Fruit fly (Drosophila melanogaster) whole organism, embryonic: ENCODE measurements around the gene CG13384.

ENCODE experiments used
- CG10321 ChIP-seq: fragments of 200-800 bp; sonication (Bioruptor generic); IDR thresholded peaks from 2 replicates; pipeline ENCODE4 v1.3.6; 2022; ENCODE audit warnings: missing biosample characterization, missing genetic modification characterization
- CG10959 ChIP-seq: fragments of 200-800 bp; sonication (Bioruptor generic); IDR thresholded peaks from 2 replicates; pipeline ENCODE4 v1.3.6; 2022; ENCODE audit warnings: missing biosample characterization, missing genetic modification characterization
- CG10979 ChIP-seq: fragments of 200-800 bp; sonication (Bioruptor generic); optimal IDR thresholded peaks from 2 replicates; lab custom pipeline; 2018; ENCODE audit warnings: missing biosample characterization, mild to moderate bottlenecking, missing genetic modification characterization, moderate library complexity
- CG13287 ChIP-seq: fragments of 200-800 bp; sonication (Bioruptor generic); IDR thresholded peaks from 2 replicates; pipeline ENCODE4 v1.3.6; 2022; ENCODE audit warnings: missing biosample characterization, missing genetic modification characterization; ENCODE audit not compliant: partially characterized antibody
- CG13624 ChIP-seq: fragments of 200-800 bp; sonication (Bioruptor generic); optimal IDR thresholded peaks from 2 replicates; lab custom pipeline; 2016; ENCODE audit warnings: missing biosample characterization, missing genetic modification characterization
- CG15269 ChIP-seq: fragments of 200-800 bp; sonication (Bioruptor generic); optimal IDR thresholded peaks from 2 replicates; lab custom pipeline; 2018; ENCODE audit warnings: missing biosample characterization, mild to moderate bottlenecking, missing genetic modification characterization, moderate library complexity
- CG1647 ChIP-seq: fragments of 200-800 bp; sonication (Bioruptor generic); optimal IDR thresholded peaks from 3 replicates; lab custom pipeline; 2016; ENCODE audit warnings: missing biosample characterization, missing genetic modification characterization
- CG17612 ChIP-seq: fragments of 200-800 bp; sonication (Bioruptor generic); IDR thresholded peaks from 2 replicates; pipeline ENCODE4 v1.3.6; 2022; ENCODE audit warnings: missing biosample characterization, missing genetic modification characterization
- CG1792 ChIP-seq: fragments of 200-800 bp; sonication (Bioruptor generic); optimal IDR thresholded peaks from 2 replicates; lab custom pipeline; 2016; ENCODE audit warnings: missing biosample characterization, missing genetic modification characterization
- CG18011 ChIP-seq: fragments of 200-800 bp; sonication (Bioruptor generic); optimal IDR thresholded peaks from 2 replicates; lab custom pipeline; 2017; ENCODE audit warnings: missing biosample characterization, missing genetic modification characterization, mild to moderate bottlenecking, moderate library complexity, missing genotype
- CG18764 ChIP-seq: fragments of 200-800 bp; sonication (Bioruptor generic); optimal IDR thresholded peaks from 3 replicates; lab custom pipeline; 2016; ENCODE audit warnings: missing biosample characterization, missing genetic modification characterization
- CG2875 ChIP-seq: fragments of 200-800 bp; sonication (Bioruptor generic); optimal IDR thresholded peaks from 2 replicates; lab custom pipeline; 2017; ENCODE audit warnings: missing biosample characterization, mild to moderate bottlenecking, missing genetic modification characterization, missing genetic modification reagents
- CG32532 ChIP-seq: fragments of 200-800 bp; sonication (Bioruptor generic); IDR thresholded peaks from 2 replicates; pipeline ENCODE4 v1.3.6; 2022; ENCODE audit warnings: missing biosample characterization, missing genetic modification characterization
- CG3281 ChIP-seq: fragments of 200-800 bp; sonication (Bioruptor generic); optimal IDR thresholded peaks from 3 replicates; lab custom pipeline; 2017; ENCODE audit warnings: missing biosample characterization, mild to moderate bottlenecking, missing genetic modification characterization
- CG4360 ChIP-seq: fragments of 200-800 bp; sonication (Bioruptor generic); IDR thresholded peaks from 2 replicates; pipeline ENCODE4 v1.3.6; 2022; ENCODE audit warnings: missing biosample characterization, missing genetic modification characterization
- CG6654 ChIP-seq: fragments of 200-800 bp; sonication (Bioruptor generic); optimal IDR thresholded peaks from 2 replicates; lab custom pipeline; 2017; ENCODE audit warnings: missing biosample characterization, mild to moderate bottlenecking, missing genetic modification characterization
- CG6689 ChIP-seq: fragments of 200-800 bp; sonication (Bioruptor generic); IDR thresholded peaks from 2 replicates; pipeline ENCODE4 v1.3.6; 2022; ENCODE audit warnings: missing biosample characterization, missing genetic modification characterization
- CG8388 ChIP-seq: fragments of 200-800 bp; sonication (Bioruptor generic); optimal IDR thresholded peaks from 2 replicates; lab custom pipeline; 2019; ENCODE audit warnings: missing biosample characterization, mild to moderate bottlenecking, missing genetic modification characterization, moderate library complexity
- CG9437 ChIP-seq: fragments of 200-800 bp; sonication (Bioruptor generic); optimal IDR thresholded peaks from 2 replicates; lab custom pipeline; 2018; ENCODE audit warnings: missing biosample characterization, mild to moderate bottlenecking, missing genetic modification characterization
- Camta ChIP-seq: fragments of 200-800 bp; sonication (Bioruptor generic); optimal IDR thresholded peaks from 2 replicates; lab custom pipeline; 2016; ENCODE audit warnings: missing biosample characterization, missing genetic modification characterization
- D ChIP-seq, 2 experiments: fragments of 200-800 bp in 1 of 2; fragments of >200 bp in 1 of 2; sonication (Bioruptor generic) in 1 of 2; optimal IDR thresholded peaks; 2 replicates in 1 of 2; 3 replicates in 1 of 2; lab custom pipeline; 2017; ENCODE audit warnings: mild to moderate bottlenecking in 1 of 2, missing biosample characterization in 1 of 2, missing genetic modification characterization in 1 of 2, missing genetic modification reagents in 1 of 2
- D19A ChIP-seq: fragments of 200-800 bp; optimal IDR thresholded peaks from 3 replicates; lab custom pipeline; 2019; ENCODE audit warnings: missing biosample characterization, mild to moderate bottlenecking, missing genetic modification characterization, moderate library complexity
- Dad ChIP-seq: fragments of 200-800 bp; sonication (Bioruptor generic); optimal IDR thresholded peaks from 3 replicates; lab custom pipeline; 2016; ENCODE audit warnings: missing biosample characterization, missing genetic modification characterization
- Dfd ChIP-seq, 2 experiments: fragments of >200 bp; optimal IDR thresholded peaks; 2 replicates each; lab custom pipeline; 2017; ENCODE audit warnings: missing biosample characterization in 2 of 2, missing genetic modification characterization in 2 of 2
- GATAe ChIP-seq: fragments of 200-800 bp; sonication (Bioruptor generic); conservative IDR thresholded peaks from 2 replicates; pipeline ENCODE4 v1.3.6; 2022; ENCODE audit warnings: missing biosample characterization, missing genetic modification characterization
- Gug ChIP-seq: fragments of 200-800 bp; sonication (Bioruptor generic); IDR thresholded peaks from 4 replicates; pipeline ENCODE4 v1.3.6; 2022; ENCODE audit warnings: missing biosample characterization, missing genetic modification characterization
- H2.0 ChIP-seq: fragments of 200-800 bp; sonication (Bioruptor generic); IDR thresholded peaks from 2 replicates; pipeline ENCODE4 v1.3.6; 2022; ENCODE audit warnings: missing biosample characterization, missing genetic modification characterization
- Mad ChIP-seq: fragments of 200-800 bp; sonication (Bioruptor generic); optimal IDR thresholded peaks from 2 replicates; lab custom pipeline; 2016; ENCODE audit warnings: missing biosample characterization, missing genetic modification characterization
- Nf-YA ChIP-seq: fragments of 200-800 bp; sonication (Bioruptor generic); IDR thresholded peaks from 2 replicates; pipeline ENCODE4 v1.3.6; 2022; ENCODE audit warnings: missing biosample characterization, missing genetic modification characterization
- Nf-YB ChIP-seq: fragments of 200-800 bp; sonication (Bioruptor generic); optimal IDR thresholded peaks from 3 replicates; lab custom pipeline; 2019; ENCODE audit warnings: missing biosample characterization, mild to moderate bottlenecking, missing genetic modification characterization, moderate library complexity
- Oli ChIP-seq: fragments of 200-800 bp; sonication (Bioruptor generic); optimal IDR thresholded peaks from 2 replicates; lab custom pipeline; 2018; ENCODE audit warnings: missing biosample characterization, mild to moderate bottlenecking, missing genetic modification characterization, moderate library complexity
- Pdp1 ChIP-seq, 2 experiments: fragments of 200-800 bp; sonication (Bioruptor generic); optimal IDR thresholded peaks; 3 replicates each; lab custom pipeline; 2016; ENCODE audit warnings: missing biosample characterization in 2 of 2, missing genetic modification characterization in 2 of 2, mild to moderate bottlenecking in 1 of 2, moderate library complexity in 1 of 2
- Tbp ChIP-seq: fragments of >200 bp; optimal IDR thresholded peaks from 2 replicates; lab custom pipeline; 2018; ENCODE audit warnings: missing biosample characterization, missing genetic modification characterization
- ato ChIP-seq: fragments of 200-800 bp; sonication (Bioruptor generic); IDR thresholded peaks from 2 replicates; pipeline ENCODE4 v1.3.6; 2022; ENCODE audit warnings: missing biosample characterization, missing genetic modification characterization; ENCODE audit not compliant: partially characterized antibody
- chinmo ChIP-seq: fragments of 200-800 bp; sonication (Bioruptor generic); IDR thresholded peaks from 4 replicates; pipeline ENCODE4 v1.3.6; 2022; ENCODE audit warnings: missing biosample characterization, missing genetic modification characterization; ENCODE audit not compliant: partially characterized antibody
- chm ChIP-seq: fragments of 200-800 bp; sonication (Bioruptor generic); IDR thresholded peaks from 2 replicates; pipeline ENCODE4 v1.3.6; 2022; ENCODE audit warnings: missing biosample characterization, missing genetic modification characterization
- corto ChIP-seq: fragments of 200-800 bp; sonication (Bioruptor generic); optimal IDR thresholded peaks from 2 replicates; lab custom pipeline; 2016; ENCODE audit warnings: missing biosample characterization, mild to moderate bottlenecking, missing genetic modification characterization, moderate library complexity
- dan ChIP-seq: fragments of 200-800 bp; sonication (Bioruptor generic); IDR thresholded peaks from 2 replicates; pipeline ENCODE4 v1.3.6; 2022; ENCODE audit warnings: missing biosample characterization, missing genetic modification characterization
- gcm ChIP-seq: fragments of 200-800 bp; sonication (Bioruptor generic); optimal IDR thresholded peaks from 2 replicates; lab custom pipeline; 2019; ENCODE audit warnings: missing biosample characterization, mild to moderate bottlenecking, missing genetic modification characterization, moderate library complexity
- ham ChIP-seq: fragments of 200-800 bp; sonication (Bioruptor generic); IDR thresholded peaks from 2 replicates; pipeline ENCODE4 v1.3.6; 2022; ENCODE audit warnings: missing biosample characterization, missing genetic modification characterization
- kay ChIP-seq: fragments of 200-800 bp; sonication (Bioruptor generic); optimal IDR thresholded peaks from 2 replicates; lab custom pipeline; 2016; ENCODE audit warnings: missing biosample characterization, missing genetic modification characterization
- lbe ChIP-seq: fragments of 200-800 bp; sonication (Bioruptor generic); optimal IDR thresholded peaks from 2 replicates; lab custom pipeline; 2016; ENCODE audit warnings: missing biosample characterization, mild to moderate bottlenecking, missing genetic modification characterization
- org-1 ChIP-seq: fragments of 200-800 bp; sonication (Bioruptor generic); optimal IDR thresholded peaks from 2 replicates; lab custom pipeline; 2017; ENCODE audit warnings: missing biosample characterization, missing genetic modification characterization
- sens ChIP-seq: fragments of 200-800 bp; sonication (Bioruptor generic); peaks from one replicate; lab custom pipeline; 2016; ENCODE audit warnings: missing biosample characterization, missing genetic modification characterization
- sug ChIP-seq: fragments of 200-800 bp; optimal IDR thresholded peaks from 2 replicates; lab custom pipeline; 2019; ENCODE audit warnings: missing biosample characterization, mild to moderate bottlenecking, missing genetic modification characterization, moderate library complexity

The CG13384 gene

dm6 chr2L:8351864-8352263 lies 32.4 kb upstream of the CG13384 start, which contains the start of gene Mur29B:
Mur29B (plus strand) TSS chr2L:8352187.
- 0 out of 2 replicates have a peak, but pooled peaks have one; percentile 26 for TF ChIP-seq GATAe (GFP tag; lab: Robert Waterston, UW)
- no peak for TF ChIP-seq CG6689 (GFP tag; lab: Robert Waterston, UW)
- TF ChIP-seq sens (GFP tag; lab: Kevin White, UChicago) = peak; percentile 29
- TF ChIP-seq CG32532 (GFP tag; lab: Robert Waterston, UW) = peak; percentile 7; the same call in 1 of the 2 replicates
- peak; percentile 51 for TF ChIP-seq corto (GFP tag; lab: Kevin White, UChicago)
- TF ChIP-seq sug (tag; lab: Kevin White, UChicago) = peak; percentile 54

dm6 chr2L:8355419-8355818 lies 28.8 kb upstream of the CG13384 start:
- no peak for TF ChIP-seq CG13287 (GFP tag; lab: Robert Waterston, UW)
- no peak for TF ChIP-seq Dad (GFP tag; lab: Kevin White, UChicago)
- TF ChIP-seq CG13624 = no peak
- no peak for TF ChIP-seq CG2875 (GFP tag; lab: Kevin White, UChicago)
- TF ChIP-seq CG10321 (GFP tag; lab: Robert Waterston, UW) = 0 out of 2 replicates have a peak, but pooled peaks have one; percentile 29
- TF ChIP-seq Tbp (GFP tag; lab: Kevin White, UChicago) = no peak
- TF ChIP-seq CG1792 (GFP tag; lab: Kevin White, UChicago) = no peak
- no peak for TF ChIP-seq CG6654 (GFP tag; lab: Kevin White, UChicago)
- TF ChIP-seq CG3281 (GFP tag; lab: Kevin White, UChicago) = no peak
- peak; percentile 91 for TF ChIP-seq CG9437 (GFP tag; lab: Kevin White, UChicago)
- 0 out of 4 replicates have a peak, but pooled peaks have one; percentile 46 for TF ChIP-seq chinmo (GFP tag; lab: Robert Waterston, UW)
- no peak for TF ChIP-seq Oli (tag; lab: Kevin White, UChicago)
- no peak for TF ChIP-seq CG4360 (GFP tag; lab: Robert Waterston, UW)
- no peak for TF ChIP-seq corto (GFP tag; lab: Kevin White, UChicago)
- no peak for TF ChIP-seq Gug (GFP tag; lab: Robert Waterston, UW)
- peak; percentile 35 for TF ChIP-seq kay (GFP tag; lab: Kevin White, UChicago)

dm6 chr2L:8361204-8361952 lies 22.9 kb upstream of the CG13384 start:
- TF ChIP-seq CG17612 (GFP tag; lab: Robert Waterston, UW) (no peak), Pdp1 (GFP tag; optimal IDR thresholded peaks at IDR 0.05; lab: Kevin White, UChicago) (peak in 1 of 2 experiments; percentile 11), D19A (tag; lab: Kevin White, UChicago) (no peak), dan (GFP tag; lab: Robert Waterston, UW) (no peak), CG1647 (GFP tag; lab: Kevin White, UChicago) (no peak), Mad (no peak), chm (GFP tag; lab: Robert Waterston, UW) (no peak), gcm (GFP tag; lab: Kevin White, UChicago) (no peak), CG15269 (tag; lab: Kevin White, UChicago) (no peak), corto (GFP tag; lab: Kevin White, UChicago) (no peak), CG10979 (tag; lab: Kevin White, UChicago) (peak; percentile 35), Dfd (GFP tag; optimal IDR thresholded peaks at IDR 0.05; lab: Kevin White, UChicago) (no peak), H2.0 (GFP tag; lab: Robert Waterston, UW) (no peak), Camta (no peak), CG8388 (GFP tag; lab: Kevin White, UChicago) (no peak), D (optimal IDR thresholded peaks at IDR 0.05; lab: Kevin White, UChicago) (no peak), D (GFP tag; optimal IDR thresholded peaks at IDR 0.05; lab: Kevin White, UChicago) (peak; percentile 46), lbe (GFP tag; lab: Kevin White, UChicago) (peak; percentile 26), CG13287 (GFP tag; lab: Robert Waterston, UW) (no peak), ham (GFP tag; lab: Robert Waterston, UW) (no peak), CG18011 (GFP tag; lab: Kevin White, UChicago) (no peak), Nf-YB (no peak), org-1 (GFP tag; lab: Kevin White, UChicago) (peak; percentile 6), ato (GFP tag; lab: Robert Waterston, UW) (no peak), Nf-YA (GFP tag; lab: Robert Waterston, UW) (no peak), CG18764 (GFP tag; lab: Kevin White, UChicago) (no peak), CG10959 (GFP tag; lab: Robert Waterston, UW) (no peak)
